Worm (Caenorhabditis elegans): ENCODE data around the gene nfx-1.

DNA sequence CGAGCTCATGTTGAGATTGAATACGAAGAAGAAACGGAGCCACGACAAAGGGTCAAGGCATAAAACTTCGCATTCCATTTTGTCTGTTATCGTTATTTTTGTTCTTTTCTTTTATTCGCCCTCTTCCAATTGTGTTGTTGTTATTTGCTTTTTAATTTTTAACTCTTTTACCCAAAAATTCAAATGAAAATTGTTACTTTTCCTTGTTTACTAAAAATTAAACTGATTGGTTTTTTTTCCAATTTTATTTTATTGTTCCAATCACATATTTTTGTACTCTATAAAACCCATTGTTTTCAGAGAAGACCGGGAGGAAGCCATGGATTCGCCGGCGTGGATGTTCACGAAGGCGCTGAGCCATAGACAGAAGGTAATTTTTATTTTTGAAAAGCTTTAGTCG is 5.3 kb downstream of the nfx-1 start, which contains the start of gene C16A3.5:
- TF ChIP-seq pha-4 (tag; optimal IDR thresholded peaks at IDR 0.05) = no peak
- TF ChIP-seq F23B12.7 (tag; optimal IDR thresholded peaks at IDR 0.05; ENCODE audit: insufficient read depth) = no peak
- TF ChIP-seq ets-4 (GFP tag; optimal IDR thresholded peaks at IDR 0.05) = no peak
- TF ChIP-seq sptf-2 (GFP tag; optimal IDR thresholded peaks at IDR 0.05) = no peak
- no peak for TF ChIP-seq madf-10 (tag; optimal IDR thresholded peaks at IDR 0.05)
- TF ChIP-seq C17E4.6 (GFP tag; IDR thresholded peaks at IDR 0.05) = no peak

Measured in whole organism, young adult.